Fruit fly (Drosophila melanogaster): Measurements from ENCODE around the gene betaCOP.
A peak's percentile ranks its signal among the peaks of the same experiment; 100 is the strongest.

betaCOP gene

dm6 chrX:18370775-18371735 lies 14.0 kb downstream of the betaCOP start (continued):
- peak; percentile 90 for TF ChIP-seq CG1603 (tag; optimal IDR thresholded peaks at IDR 0.05)
- no peak for TF ChIP-seq Fer2 (tag; optimal IDR thresholded peaks at IDR 0.05)
- no peak for TF ChIP-seq vvl (GFP tag; IDR thresholded peaks at IDR 0.05)
- TF ChIP-seq hkb (optimal IDR thresholded peaks at IDR 0.05): peak; percentile 68
- no peak; the same call in 1 of the 2 replicates for TF ChIP-seq hkb (GFP tag; IDR thresholded peaks at IDR 0.05)
- TF ChIP-seq CG18599 (GFP tag; optimal IDR thresholded peaks at IDR 0.05): peak; percentile 43
- peak; percentile 99 for TF ChIP-seq CG34224 (GFP tag; IDR thresholded peaks at IDR 0.05; ENCODE audit: partially characterized antibody)
- TF ChIP-seq PHDP (tag; optimal IDR thresholded peaks at IDR 0.05): no peak
- TF ChIP-seq corto (GFP tag; optimal IDR thresholded peaks at IDR 0.05): peak; percentile 41
- TF ChIP-seq pros (GFP tag; optimal IDR thresholded peaks at IDR 0.05): peak; percentile 14
- TF ChIP-seq CG5180 (GFP tag; optimal IDR thresholded peaks at IDR 0.05): peak; percentile 80
- peak; percentile 62 for TF ChIP-seq CG10543 (GFP tag; optimal IDR thresholded peaks at IDR 0.05)
- TF ChIP-seq fru (optimal IDR thresholded peaks at IDR 0.05): peak; percentile 32
- TF ChIP-seq CG6683 (GFP tag; optimal IDR thresholded peaks at IDR 0.05): no peak
- TF ChIP-seq sd (tag; optimal IDR thresholded peaks at IDR 0.05): peak; percentile 19
- TF ChIP-seq ro (GFP tag; IDR thresholded peaks at IDR 0.05): no peak
- peak; percentile 74 to 93 for TF ChIP-seq Trl (optimal IDR thresholded peaks at IDR 0.05)
- TF ChIP-seq Trl (GFP tag; optimal IDR thresholded peaks at IDR 0.05): peak; percentile 10
- peak; percentile 96 for TF ChIP-seq zen2 (GFP tag; IDR thresholded peaks at IDR 0.05; ENCODE audit: partially characterized antibody)
- no peak for TF ChIP-seq CG8359 (GFP tag; optimal IDR thresholded peaks at IDR 0.05; ENCODE audit: borderline replicate concordance)
- TF ChIP-seq CG12744 (GFP tag; optimal IDR thresholded peaks at IDR 0.05): no peak
- TF ChIP-seq CG3281 (GFP tag; optimal IDR thresholded peaks at IDR 0.05): no peak
- TF ChIP-seq CG12071 (GFP tag; optimal IDR thresholded peaks at IDR 0.05): no peak
- peak; percentile 96 for TF ChIP-seq Ets65A (GFP tag)
- no peak for TF ChIP-seq CG17612 (GFP tag; IDR thresholded peaks at IDR 0.05)
- TF ChIP-seq CG3065 (GFP tag; optimal IDR thresholded peaks at IDR 0.05): no peak
- peak in 1 of 2 experiments; percentile 88 for TF ChIP-seq bsh (GFP tag; optimal IDR thresholded peaks at IDR 0.05)
- TF ChIP-seq tll (GFP tag; optimal IDR thresholded peaks at IDR 0.05): peak; percentile 12 to 70
- peak; percentile 97 for TF ChIP-seq CG8478 (optimal IDR thresholded peaks at IDR 0.05)
- no peak for TF ChIP-seq otp (GFP tag; IDR thresholded peaks at IDR 0.05)
- no peak for TF ChIP-seq Nf-YA (GFP tag; IDR thresholded peaks at IDR 0.05)
- TF ChIP-seq fd64A (GFP tag; optimal IDR thresholded peaks at IDR 0.05): no peak
- no peak for TF ChIP-seq CG10431 (GFP tag; optimal IDR thresholded peaks at IDR 0.05)
- peak; percentile 60 for TF ChIP-seq CG6854 (GFP tag; optimal IDR thresholded peaks at IDR 0.05)
- TF ChIP-seq CG30020 (tag; optimal IDR thresholded peaks at IDR 0.05): no peak
- TF ChIP-seq Sox102F (GFP tag; optimal IDR thresholded peaks at IDR 0.05): no peak
- TF ChIP-seq grn (GFP tag; optimal IDR thresholded peaks at IDR 0.05): no peak
- peak; percentile 96 for TF ChIP-seq CG7963 (GFP tag; IDR thresholded peaks at IDR 0.05; ENCODE audit: partially characterized antibody)
- peak; percentile 27 for TF ChIP-seq CG13424 (tag; optimal IDR thresholded peaks at IDR 0.05)
- peak; percentile 17; the same call in 2 of the 3 replicates for TF ChIP-seq dysf (GFP tag; IDR thresholded peaks at IDR 0.05)
- peak; percentile 53 for TF ChIP-seq row (GFP tag; IDR thresholded peaks at IDR 0.05)
- TF ChIP-seq CHES-1-like (GFP tag; optimal IDR thresholded peaks at IDR 0.05): peak; percentile 53
- peak; percentile 5 for TF ChIP-seq CG17385 (GFP tag; optimal IDR thresholded peaks at IDR 0.05)
- no peak for TF ChIP-seq CG14050 (GFP tag; IDR thresholded peaks at IDR 0.05)
- TF ChIP-seq CG7271 (tag; optimal IDR thresholded peaks at IDR 0.05): no peak
- TF ChIP-seq CG10979 (tag; optimal IDR thresholded peaks at IDR 0.05): no peak
- TF ChIP-seq dmrt99B (tag; optimal IDR thresholded peaks at IDR 0.05): no peak
- TF ChIP-seq exex (tag; optimal IDR thresholded peaks at IDR 0.05): no peak
